Fruit fly (Drosophila melanogaster): ENCODE results near the gene CG32219.

CG32219 gene

DNA sequence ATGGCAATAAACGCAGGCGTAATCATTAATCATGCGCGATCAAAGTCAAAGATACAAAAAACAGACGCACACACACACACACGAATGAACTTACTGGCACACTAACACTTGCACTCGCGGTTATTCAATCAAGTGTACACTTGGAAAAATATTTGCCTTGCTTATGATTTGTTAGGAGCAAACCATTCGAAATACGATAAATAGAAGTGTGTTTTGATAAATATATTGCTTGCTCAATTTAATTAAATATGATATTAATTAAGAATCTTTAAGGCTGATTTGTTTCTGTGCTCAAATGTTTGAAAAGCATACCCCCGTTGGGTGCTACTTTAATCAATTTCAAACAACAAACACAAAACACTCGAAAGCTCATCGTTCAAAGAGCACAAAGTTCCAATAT lies 5.5 kb downstream of the CG32219 start (continued):
- no peak for TF ChIP-seq Usf (GFP tag; optimal IDR thresholded peaks at IDR 0.05)
- TF ChIP-seq CG18599 (GFP tag; optimal IDR thresholded peaks at IDR 0.05) = no peak
- no peak for TF ChIP-seq sqz (GFP tag; optimal IDR thresholded peaks at IDR 0.05)
- TF ChIP-seq Xbp1 (GFP tag; optimal IDR thresholded peaks at IDR 0.05) = peak; percentile 28
- TF ChIP-seq otp (GFP tag; IDR thresholded peaks at IDR 0.05) = no peak
- TF ChIP-seq CG2129 (GFP tag; IDR thresholded peaks at IDR 0.05; ENCODE audit: partially characterized antibody) = no peak
- TF ChIP-seq CG6254 (GFP tag; optimal IDR thresholded peaks at IDR 0.05) = no peak
- no peak for TF ChIP-seq CG3838 (GFP tag; optimal IDR thresholded peaks at IDR 0.05)
- no peak for TF ChIP-seq unc-4 (GFP tag; IDR thresholded peaks at IDR 0.05; ENCODE audit: partially characterized antibody)
- no peak for TF ChIP-seq CG18619 (GFP tag; optimal IDR thresholded peaks at IDR 0.05)
- TF ChIP-seq Scr (GFP tag; IDR thresholded peaks at IDR 0.05; ENCODE audit: partially characterized antibody) = no peak
- TF ChIP-seq gsb-n (tag; optimal IDR thresholded peaks at IDR 0.05) = no peak
- TF ChIP-seq tup (GFP tag; optimal IDR thresholded peaks at IDR 0.05) = no peak
- no peak for TF ChIP-seq gfzf (GFP tag; optimal IDR thresholded peaks at IDR 0.05)
- TF ChIP-seq corto (GFP tag; optimal IDR thresholded peaks at IDR 0.05) = no peak
- no peak for TF ChIP-seq CG10654 (GFP tag; optimal IDR thresholded peaks at IDR 0.05)
- TF ChIP-seq kni (GFP tag; optimal IDR thresholded peaks at IDR 0.05) = no peak
- TF ChIP-seq Meics (GFP tag; optimal IDR thresholded peaks at IDR 0.05) = peak; percentile 39
- no peak for TF ChIP-seq CG1832 (GFP tag; optimal IDR thresholded peaks at IDR 0.05)
- TF ChIP-seq CG7271 (tag; optimal IDR thresholded peaks at IDR 0.05) = no peak
- no peak for TF ChIP-seq CG9727 (GFP tag; optimal IDR thresholded peaks at IDR 0.05)
- TF ChIP-seq Lhr (GFP tag; optimal IDR thresholded peaks at IDR 0.05) = no peak
- TF ChIP-seq CG15073 (GFP tag; optimal IDR thresholded peaks at IDR 0.05) = no peak
- TF ChIP-seq croc (GFP tag; conservative IDR thresholded peaks at IDR 0.05) = no peak
- no peak for TF ChIP-seq gcm (GFP tag; optimal IDR thresholded peaks at IDR 0.05)
- no peak for TF ChIP-seq CG1792 (GFP tag; optimal IDR thresholded peaks at IDR 0.05)
- no peak for TF ChIP-seq CG9797 (GFP tag; optimal IDR thresholded peaks at IDR 0.05)
- no peak for TF ChIP-seq phol (tag; optimal IDR thresholded peaks at IDR 0.05)
- no peak for TF ChIP-seq zen2 (GFP tag; IDR thresholded peaks at IDR 0.05; ENCODE audit: partially characterized antibody)
- peak; percentile 23 for TF ChIP-seq CG3281 (GFP tag; optimal IDR thresholded peaks at IDR 0.05)
- TF ChIP-seq CG4854 (GFP tag; optimal IDR thresholded peaks at IDR 0.05) = no peak
- no peak for TF ChIP-seq CG6813 (GFP tag; optimal IDR thresholded peaks at IDR 0.05)
- TF ChIP-seq Gug (GFP tag; IDR thresholded peaks at IDR 0.05) = no peak
- TF ChIP-seq Dfd (GFP tag; optimal IDR thresholded peaks at IDR 0.05) = no peak
- no peak for TF ChIP-seq Neu2 (GFP tag; optimal IDR thresholded peaks at IDR 0.05; ENCODE audit: borderline replicate concordance)
- TF ChIP-seq CG6272 (GFP tag; IDR thresholded peaks at IDR 0.05) = no peak
- TF ChIP-seq az2 (GFP tag; optimal IDR thresholded peaks at IDR 0.05) = no peak
- no peak for TF ChIP-seq CG1602 (GFP tag; optimal IDR thresholded peaks at IDR 0.05)
- no peak for TF ChIP-seq sd (tag; optimal IDR thresholded peaks at IDR 0.05)
- no peak for TF ChIP-seq CG17829 (tag; optimal IDR thresholded peaks at IDR 0.05)
- TF ChIP-seq BtbVII (GFP tag; optimal IDR thresholded peaks at IDR 0.05) = no peak
- no peak for TF ChIP-seq CG11398 (GFP tag; optimal IDR thresholded peaks at IDR 0.05)
- TF ChIP-seq zen (tag; optimal IDR thresholded peaks at IDR 0.05) = no peak
- no peak for TF ChIP-seq nerfin-1 (tag; optimal IDR thresholded peaks at IDR 0.05)
- no peak for TF ChIP-seq CG5180 (GFP tag; optimal IDR thresholded peaks at IDR 0.05)

Data from whole organism, embryonic.